Worm (Caenorhabditis elegans) whole organism, early embryonic: ENCODE measurements around the gene gkow-1.

Experiments used
- aly-1 ChIP-seq: sonication (generic microtip); optimal IDR thresholded peaks from 2 replicates; lab custom pipeline; 2016; ENCODE audit warnings: missing genetic modification characterization, missing compliant biosample characterization
- ama-1 ChIP-seq: fragments of 150-350 bp; optimal IDR thresholded peaks from 2 replicates; lab custom pipeline; 2014
- ceh-13 ChIP-seq: fragments of 200-800 bp; sonication (Bioruptor generic); optimal IDR thresholded peaks from 2 replicates; lab custom pipeline; 2018; ENCODE audit warnings: mild to moderate bottlenecking, missing genetic modification characterization, missing compliant biosample characterization
- ceh-36 ChIP-seq: sonication (generic microtip); optimal IDR thresholded peaks from 2 replicates; lab custom pipeline; 2016; ENCODE audit warnings: missing genetic modification characterization, inconsistent platforms, missing compliant biosample characterization
- flt-1 ChIP-seq: fragments of 200-800 bp; sonication (Bioruptor generic); IDR thresholded peaks from 2 replicates; pipeline ENCODE4 v1.3.6; 2022; ENCODE audit warnings: missing genetic modification characterization, missing compliant biosample characterization
- tbx-11 ChIP-seq: fragments of 200-800 bp; sonication (Bioruptor generic); IDR thresholded peaks from 2 replicates; pipeline ENCODE4 v1.3.6; 2022; ENCODE audit warnings: missing genetic modification characterization, missing compliant biosample characterization
- tbx-37 ChIP-seq: fragments of 200-800 bp; sonication (Bioruptor generic); conservative IDR thresholded peaks from 2 replicates; pipeline ENCODE4 v1.3.6; 2022; ENCODE audit warnings: missing genetic modification reagents, missing genetic modification characterization, missing compliant biosample characterization
- tra-4 ChIP-seq: sonication (generic microtip); optimal IDR thresholded peaks from 2 replicates; lab custom pipeline; 2017; ENCODE audit warnings: missing genetic modification characterization, missing compliant biosample characterization

DNA sequence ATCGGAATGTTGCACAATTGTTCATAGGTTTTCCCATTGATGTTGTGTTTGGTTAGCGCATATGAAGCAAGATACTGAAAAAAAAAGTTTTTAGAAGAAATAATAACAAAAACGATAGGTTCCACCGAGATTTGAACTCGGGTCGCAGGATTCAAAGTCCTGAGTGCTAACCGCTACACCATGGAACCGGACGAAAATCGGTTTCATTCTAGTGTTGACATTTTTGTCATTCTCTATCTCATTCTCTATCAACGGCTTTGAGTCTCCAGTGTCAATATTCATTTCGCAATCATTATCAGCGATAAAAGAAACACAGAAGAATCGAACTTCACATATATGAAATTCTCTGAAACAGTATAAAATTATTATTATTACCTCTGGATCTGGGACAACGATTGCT is 46.8 kb upstream of the gkow-1 start:
- TF ChIP-seq ceh-13 (GFP tag; lab: Kevin White, UChicago) (no peak), tbx-11 (GFP tag; lab: Robert Waterston, UW) (no peak), ceh-36 (tag; lab: Kevin White, UChicago) (no peak), ama-1 (lab: Kevin White, UChicago) (no peak), tra-4 (tag; lab: Kevin White, UChicago) (no peak), tbx-37 (no peak), aly-1 (tag; lab: Kevin White, UChicago) (no peak), flt-1 (GFP tag; lab: Robert Waterston, UW) (no peak)
